Worm (Caenorhabditis elegans) whole organism, mixed stage, embryonic: ENCODE data around the gene rml-3.

Experiments
- elt-3 ChIP-seq: fragments of 150-350 bp; optimal IDR thresholded peaks from 2 replicates; lab custom pipeline; 2014; ENCODE audit warnings: missing biosample characterization, missing genetic modification characterization
- flh-1 ChIP-seq: fragments of 200-800 bp; sonication (Bioruptor generic); optimal IDR thresholded peaks from 2 replicates; lab custom pipeline; 2018; ENCODE audit warnings: mild to moderate bottlenecking, missing genetic modification characterization, moderate library complexity, missing compliant biosample characterization
- lsy-2 ChIP-seq: fragments of 150-350 bp; optimal IDR thresholded peaks from 2 replicates; lab custom pipeline; 2014; ENCODE audit warnings: missing biosample characterization, missing genetic modification characterization
- mab-5 ChIP-seq: fragments of 150-350 bp; optimal IDR thresholded peaks from 2 replicates; lab custom pipeline; 2014; ENCODE audit warnings: missing biosample characterization, missing genetic modification characterization
- tbx-8 ChIP-seq: fragments of 200-800 bp; sonication (Bioruptor generic); optimal IDR thresholded peaks from 2 replicates; lab custom pipeline; 2018; ENCODE audit warnings: mild to moderate bottlenecking, missing genetic modification characterization, moderate library complexity, missing compliant biosample characterization

DNA sequence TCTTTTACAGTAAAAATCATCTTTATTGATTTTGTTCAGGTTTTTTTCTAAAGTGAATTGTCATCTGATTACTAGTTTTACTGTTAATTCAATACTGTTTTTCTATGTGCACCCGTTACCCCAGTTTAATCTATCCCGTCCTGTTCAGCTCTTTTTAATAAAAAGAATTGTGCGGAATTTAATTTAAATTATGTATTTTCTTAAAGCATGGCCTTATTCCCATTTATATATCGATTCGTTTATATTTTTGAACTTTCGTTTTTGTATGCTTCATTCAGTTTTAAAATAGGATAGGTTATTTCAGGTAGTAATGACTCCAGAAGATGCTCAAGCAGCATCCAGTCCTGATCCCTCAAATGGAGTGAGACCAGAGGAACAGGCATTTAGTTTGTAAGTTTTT lies 27.9 kb upstream of the rml-3 start, which contains the start of gene W05H9.2:
- TF ChIP-seq mab-5 (tag; lab: Kevin White, UChicago) (no peak), flh-1 (GFP tag; lab: Kevin White, UChicago) (no peak), lsy-2 (tag; lab: Kevin White, UChicago) (no peak), elt-3 (no peak), tbx-8 (GFP tag; lab: Kevin White, UChicago) (no peak)
